Worm (Caenorhabditis elegans) whole organism, young adult: ENCODE measurements around the gene his-31.

Experiments
- T07F8.4 ChIP-seq: sonication (generic microtip); optimal IDR thresholded peaks from 2 replicates; lab custom pipeline; 2016; ENCODE audit warnings: mild to moderate bottlenecking, missing genetic modification characterization, moderate library complexity, missing compliant biosample characterization
- ama-1 ChIP-seq, 3 experiments: fragments of 150-350 bp in 1 of 3; sonication (generic microtip) in 2 of 3; optimal IDR thresholded peaks; 2 replicates each; lab custom pipeline; 2014 to 2018; ENCODE audit warnings: missing biosample characterization in 2 of 3, missing genetic modification characterization in 2 of 3, missing genetic modification reagents in 2 of 3
- ceh-100 ChIP-seq: fragments of 200-800 bp; sonication (Bioruptor generic); IDR thresholded peaks from 2 replicates; pipeline ENCODE4 v1.3.6; 2022; ENCODE audit warnings: missing genetic modification reagents, missing genetic modification characterization, missing compliant biosample characterization
- die-1 ChIP-seq: sonication (generic microtip); optimal IDR thresholded peaks from 2 replicates; lab custom pipeline; 2016; ENCODE audit warnings: missing genotype, mild to moderate bottlenecking, missing genetic modification characterization, missing compliant biosample characterization
- him-1 ChIP-seq: sonication (generic microtip); optimal IDR thresholded peaks from 2 replicates; lab custom pipeline; 2016; ENCODE audit warnings: missing genotype, missing genetic modification reagents, missing genetic modification characterization, missing compliant biosample characterization
- lin-35 ChIP-seq, 3 experiments: fragments of 150-350 bp in 2 of 3; sonication (generic microtip) in 1 of 3; optimal IDR thresholded peaks; 2 replicates each; lab custom pipeline; 2014 to 2018; ENCODE audit warnings: missing biosample characterization in 3 of 3, missing genetic modification characterization in 3 of 3, missing genetic modification reagents in 3 of 3
- lsy-27 ChIP-seq: sonication (generic microtip); optimal IDR thresholded peaks from 2 replicates; lab custom pipeline; 2017; ENCODE audit warnings: missing genetic modification characterization, mild to moderate bottlenecking, missing compliant biosample characterization, antibody characterized with exemption, missing genotype, borderline replicate concordance; ENCODE audit not compliant: insufficient read depth
- nhr-120 ChIP-seq: fragments of 200-800 bp; sonication (Bioruptor generic); IDR thresholded peaks from 2 replicates; pipeline ENCODE4 v1.3.6; 2022; ENCODE audit warnings: missing genetic modification characterization, missing compliant biosample characterization
- pha-4 ChIP-seq: fragments of 150-350 bp; sonication (generic microtip); optimal IDR thresholded peaks from 2 replicates; lab custom pipeline; 2014; ENCODE audit warnings: missing biosample characterization, missing genetic modification reagents, missing genetic modification characterization
- snpc-4 ChIP-seq, 5 experiments: fragments of 150-350 bp in 1 of 5; sonication (generic microtip) in 4 of 5; optimal IDR thresholded peaks; 2 replicates each; lab custom pipeline; 2014 to 2018; ENCODE audit warnings: missing genetic modification characterization in 5 of 5, missing biosample characterization in 3 of 5, antibody characterized with exemption in 2 of 5, mild to moderate bottlenecking in 2 of 5, missing compliant biosample characterization in 2 of 5, missing genotype in 2 of 5, moderate library complexity in 2 of 5, missing genetic modification reagents in 1 of 5

DNA sequence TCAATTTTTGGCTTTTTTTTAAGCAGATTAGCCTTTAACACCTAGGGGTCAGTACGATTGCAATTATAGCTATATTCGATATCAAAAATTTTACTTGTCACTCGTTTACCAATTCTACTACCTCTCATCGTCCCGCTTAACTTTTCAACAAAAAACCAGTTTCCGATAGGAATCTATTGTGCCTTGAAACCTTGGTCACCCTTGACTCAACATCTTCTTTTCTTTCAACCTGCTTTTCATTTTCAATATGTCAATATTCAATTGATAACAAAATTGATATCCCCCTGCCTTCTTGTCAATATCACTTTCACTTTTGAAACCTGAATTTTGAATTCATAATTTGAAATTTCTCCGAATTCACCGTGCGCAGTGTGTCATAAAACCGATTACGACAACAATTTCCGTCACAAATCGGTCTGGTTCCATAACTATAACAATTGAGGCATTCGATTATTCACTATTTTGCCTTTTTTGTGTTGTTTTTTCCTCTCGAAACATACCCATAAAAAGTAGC lies 31.1 kb downstream of the his-31 start:
- TF ChIP-seq nhr-120 (GFP tag; lab: Robert Waterston, UW) (no peak), ama-1 (optimal IDR thresholded peaks at IDR 0.05; lab: Kevin White, UChicago) (no peak), ama-1 (GFP tag; optimal IDR thresholded peaks at IDR 0.05; lab: Kevin White, UChicago) (no peak), pha-4 (tag; lab: Kevin White, UChicago) (no peak), T07F8.4 (no peak), snpc-4 (GFP tag; optimal IDR thresholded peaks at IDR 0.05; lab: Kevin White, UChicago) (no peak), snpc-4 (tag; optimal IDR thresholded peaks at IDR 0.05; lab: Kevin White, UChicago) (no peak), lin-35 (GFP tag; optimal IDR thresholded peaks at IDR 0.05; lab: Kevin White, UChicago) (no peak), die-1 (tag; lab: Kevin White, UChicago) (no peak), him-1 (tag; lab: Kevin White, UChicago) (no peak), ceh-100 (GFP tag; lab: Robert Waterston, UW) (no peak), lsy-27 (no peak)
